Worm (Caenorhabditis elegans) whole organism, late embryonic: ENCODE measurements around the gene M199.134.

Experiments used
- F13H6.1 ChIP-seq: sonication (generic microtip); optimal IDR thresholded peaks from 2 replicates; lab custom pipeline; 2016; ENCODE audit warnings: missing genetic modification characterization, missing compliant biosample characterization
- K02D7.2 ChIP-seq: sonication (generic microtip); optimal IDR thresholded peaks from 2 replicates; lab custom pipeline; 2017; ENCODE audit warnings: mild to moderate bottlenecking, missing genetic modification characterization, missing compliant biosample characterization
- K09A11.1 ChIP-seq: sonication (generic microtip); optimal IDR thresholded peaks from 2 replicates; lab custom pipeline; 2017; ENCODE audit warnings: antibody characterized with exemption, mild to moderate bottlenecking, missing genetic modification characterization, missing compliant biosample characterization; ENCODE audit not compliant: insufficient read depth
- ahr-1 ChIP-seq: sonication (generic microtip); optimal IDR thresholded peaks from 2 replicates; lab custom pipeline; 2016; ENCODE audit warnings: missing genetic modification characterization, missing compliant biosample characterization
- ceh-18 ChIP-seq: sonication (generic microtip); optimal IDR thresholded peaks from 2 replicates; lab custom pipeline; 2016; ENCODE audit warnings: missing genetic modification characterization, missing compliant biosample characterization
- ceh-19 ChIP-seq: fragments of 200-800 bp; sonication (Bioruptor generic); optimal IDR thresholded peaks from 2 replicates; lab custom pipeline; 2018; ENCODE audit warnings: mild to moderate bottlenecking, missing genetic modification characterization, missing compliant biosample characterization
- ceh-2 ChIP-seq: sonication (generic microtip); optimal IDR thresholded peaks from 2 replicates; lab custom pipeline; 2016; ENCODE audit warnings: missing genotype, missing genetic modification characterization, missing compliant biosample characterization
- ceh-30 ChIP-seq: fragments of 150-350 bp; optimal IDR thresholded peaks from 2 replicates; lab custom pipeline; 2014; ENCODE audit warnings: missing biosample characterization, missing genetic modification characterization
- ceh-31 ChIP-seq: sonication (generic microtip); optimal IDR thresholded peaks from 2 replicates; lab custom pipeline; 2016; ENCODE audit warnings: missing genetic modification characterization, missing compliant biosample characterization
- ceh-34 ChIP-seq: sonication (generic microtip); optimal IDR thresholded peaks from 2 replicates; lab custom pipeline; 2016; ENCODE audit warnings: mild to moderate bottlenecking, missing genetic modification characterization, missing compliant biosample characterization
- ceh-45 ChIP-seq: fragments of 200-800 bp; sonication (Bioruptor generic); IDR thresholded peaks from 2 replicates; pipeline ENCODE4 v1.3.6; 2022; ENCODE audit warnings: missing genetic modification reagents, missing genetic modification characterization, missing compliant biosample characterization
- ceh-6 ChIP-seq: fragments of 200-800 bp; sonication (Bioruptor generic); optimal IDR thresholded peaks from 2 replicates; lab custom pipeline; 2018; ENCODE audit warnings: mild to moderate bottlenecking, missing genetic modification characterization, missing compliant biosample characterization
- dmd-4 ChIP-seq: sonication (generic microtip); optimal IDR thresholded peaks from 2 replicates; lab custom pipeline; 2016; ENCODE audit warnings: borderline replicate concordance, missing genetic modification characterization, missing compliant biosample characterization
- elt-2 ChIP-seq: sonication (generic microtip); optimal IDR thresholded peaks from 2 replicates; lab custom pipeline; 2016; ENCODE audit warnings: missing genetic modification reagents, missing genetic modification characterization, missing compliant biosample characterization
- ets-4 ChIP-seq: sonication (generic microtip); optimal IDR thresholded peaks from 2 replicates; lab custom pipeline; 2016; ENCODE audit warnings: missing genetic modification characterization, missing compliant biosample characterization
- eyg-1 ChIP-seq: sonication (generic microtip); optimal IDR thresholded peaks from 2 replicates; lab custom pipeline; 2016; ENCODE audit warnings: missing genotype, missing genetic modification characterization, missing compliant biosample characterization
- fkh-10 ChIP-seq: fragments of 150-350 bp; optimal IDR thresholded peaks from 2 replicates; lab custom pipeline; 2014; ENCODE audit warnings: missing biosample characterization, missing genetic modification reagents, missing genetic modification characterization
- fkh-6 ChIP-seq: sonication (generic microtip); optimal IDR thresholded peaks from 2 replicates; lab custom pipeline; 2016; ENCODE audit warnings: missing genetic modification characterization, missing compliant biosample characterization
- hlh-13 ChIP-seq: fragments of 200-800 bp; sonication (Bioruptor generic); optimal IDR thresholded peaks from 2 replicates; lab custom pipeline; 2018; ENCODE audit warnings: mild to moderate bottlenecking, missing genetic modification characterization, missing compliant biosample characterization
- hlh-30 ChIP-seq: sonication (generic microtip); optimal IDR thresholded peaks from 2 replicates; lab custom pipeline; 2017; ENCODE audit warnings: antibody characterized with exemption, missing genetic modification characterization, missing compliant biosample characterization; ENCODE audit not compliant: insufficient read depth
- hlh-6 ChIP-seq: sonication (generic microtip); optimal IDR thresholded peaks from 2 replicates; lab custom pipeline; 2016; ENCODE audit warnings: missing genotype, missing genetic modification characterization, missing compliant biosample characterization
- hlh-8 ChIP-seq: sonication (generic microtip); optimal IDR thresholded peaks from 2 replicates; lab custom pipeline; 2016; ENCODE audit warnings: missing genotype, missing genetic modification characterization, missing compliant biosample characterization
- lin-11 ChIP-seq: fragments of 200-800 bp; sonication (Bioruptor generic); optimal IDR thresholded peaks from 2 replicates; lab custom pipeline; 2018; ENCODE audit warnings: mild to moderate bottlenecking, missing genetic modification characterization, missing compliant biosample characterization
- nfya-1 ChIP-seq: sonication (generic microtip); optimal IDR thresholded peaks from 2 replicates; lab custom pipeline; 2017; ENCODE audit warnings: missing genetic modification characterization, mild to moderate bottlenecking, missing compliant biosample characterization, antibody characterized with exemption, moderate library complexity
- nhr-11 ChIP-seq: fragments of 150-350 bp; optimal IDR thresholded peaks from 2 replicates; lab custom pipeline; 2014; ENCODE audit warnings: missing biosample characterization, missing genetic modification characterization
- nhr-232 ChIP-seq: sonication (generic microtip); optimal IDR thresholded peaks from 2 replicates; lab custom pipeline; 2016; ENCODE audit warnings: missing genetic modification characterization, missing compliant biosample characterization
- npax-4 ChIP-seq: sonication (generic microtip); optimal IDR thresholded peaks from 2 replicates; lab custom pipeline; 2016; ENCODE audit warnings: missing genetic modification characterization, missing compliant biosample characterization
- odd-2 ChIP-seq: sonication (generic microtip); optimal IDR thresholded peaks from 2 replicates; lab custom pipeline; 2017; ENCODE audit warnings: antibody characterized with exemption, mild to moderate bottlenecking, missing genetic modification characterization, missing compliant biosample characterization
- pat-9 ChIP-seq: fragments of 200-800 bp; sonication (Bioruptor generic); optimal IDR thresholded peaks from 2 replicates; lab custom pipeline; 2018; ENCODE audit warnings: mild to moderate bottlenecking, missing genetic modification characterization, moderate library complexity, missing compliant biosample characterization
- pax-1 ChIP-seq: fragments of 150-350 bp; optimal IDR thresholded peaks from 2 replicates; lab custom pipeline; 2014; ENCODE audit warnings: missing biosample characterization, missing genetic modification characterization
- pha-4 ChIP-seq: fragments of 150-350 bp; optimal IDR thresholded peaks from 2 replicates; lab custom pipeline; 2018; ENCODE audit warnings: missing biosample characterization, missing genetic modification reagents, missing genetic modification characterization
- pqm-1 ChIP-seq: sonication (generic microtip); optimal IDR thresholded peaks from 2 replicates; lab custom pipeline; 2016; ENCODE audit warnings: missing genetic modification characterization, missing compliant biosample characterization
- pros-1 ChIP-seq: fragments of 150-350 bp; optimal IDR thresholded peaks from 2 replicates; lab custom pipeline; 2014; ENCODE audit warnings: missing biosample characterization, missing genetic modification reagents, missing genetic modification characterization
- ref-2 ChIP-seq: sonication (generic microtip); optimal IDR thresholded peaks from 2 replicates; lab custom pipeline; 2016; ENCODE audit warnings: missing genetic modification characterization, missing compliant biosample characterization
- sdc-2 ChIP-seq: sonication (generic microtip); optimal IDR thresholded peaks from 2 replicates; lab custom pipeline; 2016; ENCODE audit warnings: missing genotype, missing genetic modification characterization, missing compliant biosample characterization
- sox-2 ChIP-seq: fragments of 200-800 bp; sonication (Bioruptor generic); IDR thresholded peaks from 2 replicates; pipeline ENCODE4 v1.3.6; 2022; ENCODE audit warnings: missing genetic modification reagents, missing genetic modification characterization, missing compliant biosample characterization
- tbx-2 ChIP-seq: sonication (generic microtip); optimal IDR thresholded peaks from 2 replicates; lab custom pipeline; 2016; ENCODE audit warnings: missing genetic modification characterization, missing compliant biosample characterization
- zip-5 ChIP-seq: sonication (generic microtip); optimal IDR thresholded peaks from 2 replicates; lab custom pipeline; 2016; ENCODE audit warnings: missing genetic modification characterization, missing compliant biosample characterization
- ztf-16 ChIP-seq: sonication (generic microtip); optimal IDR thresholded peaks from 2 replicates; lab custom pipeline; 2017; ENCODE audit warnings: missing genetic modification characterization, missing compliant biosample characterization

M199.134 gene

ce11 chrIV:15113117-15113516, at the start of gene M199.134:
Gene M199.134, minus strand, starts transcription at chrIV:15113217.
- TF ChIP-seq ahr-1 (tag; lab: Kevin White, UChicago) = no peak
- no peak for TF ChIP-seq F13H6.1
- no peak for TF ChIP-seq nfya-1
- TF ChIP-seq sdc-2 (tag; lab: Kevin White, UChicago) = no peak
- no peak for TF ChIP-seq elt-2 (tag; lab: Kevin White, UChicago)
- no peak for TF ChIP-seq odd-2 (tag; lab: Kevin White, UChicago)
- no peak for TF ChIP-seq hlh-30 (tag; lab: Kevin White, UChicago)
- no peak for TF ChIP-seq npax-4 (tag; lab: Kevin White, UChicago)
- TF ChIP-seq K02D7.2 = no peak
- no peak for TF ChIP-seq hlh-6 (tag; lab: Kevin White, UChicago)
- no peak for TF ChIP-seq nhr-232
- no peak for TF ChIP-seq nhr-11
- TF ChIP-seq pros-1 (tag; lab: Kevin White, UChicago) = no peak
- TF ChIP-seq ceh-18 (tag; lab: Kevin White, UChicago) = no peak
- TF ChIP-seq ceh-6 (GFP tag; lab: Kevin White, UChicago) = no peak

- TF ChIP-seq ceh-30 (tag; lab: Kevin White, UChicago) (no peak), ref-2 (tag; lab: Kevin White, UChicago) (no peak), hlh-8 (tag; lab: Kevin White, UChicago) (no peak), fkh-6 (tag; lab: Kevin White, UChicago) (no peak), nhr-232 (no peak), sox-2 (no peak), dmd-4 (tag; lab: Kevin White, UChicago) (no peak), ceh-2 (tag; lab: Kevin White, UChicago) (no peak), hlh-6 (tag; lab: Kevin White, UChicago) (no peak), fkh-10 (GFP tag; lab: Kevin White, UChicago) (no peak), tbx-2 (no peak), eyg-1 (tag; lab: Kevin White, UChicago) (no peak), ceh-19 (GFP tag; lab: Kevin White, UChicago) (no peak), ceh-34 (tag; lab: Kevin White, UChicago) (no peak), pqm-1 (tag; lab: Kevin White, UChicago) (no peak), ztf-16 (tag; lab: Kevin White, UChicago) (no peak), ahr-1 (tag; lab: Kevin White, UChicago) (no peak)
- TF ChIP-seq, all 69 proteins: peak for 0
Observed at ce11 chrIV:15147104-15147503, 34.1 kb upstream of the M199.134 start, which contains the start of gene str-78. Gene str-78, minus strand, starts transcription at chrIV:15147204.

DNA sequence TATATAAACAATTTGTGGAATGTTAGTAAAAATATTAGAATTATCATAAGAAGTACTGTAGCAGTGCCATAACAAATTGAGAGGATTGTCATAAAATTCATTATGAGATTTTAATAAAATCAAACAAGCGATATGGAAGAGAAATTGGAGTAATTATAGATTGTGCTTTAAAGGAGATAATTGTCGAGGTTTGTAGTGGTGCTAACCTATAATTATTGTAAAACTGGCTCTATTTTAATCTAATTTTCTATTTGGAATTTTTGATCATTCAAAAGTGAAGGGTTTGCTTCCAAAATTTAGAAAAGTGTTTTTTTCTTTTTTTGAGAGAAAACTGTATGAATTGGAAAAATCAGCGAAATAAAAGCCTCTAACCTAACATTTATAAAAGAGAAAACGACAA, 27.8 kb upstream of the M199.134 start, which contains the start of gene srg-51:
TSS of gene srg-51 (minus strand) at position 101 of the 400 bp plus-strand sequence.
- no peak for TF ChIP-seq ceh-30 (tag; lab: Kevin White, UChicago)
- TF ChIP-seq ets-4 (tag; lab: Kevin White, UChicago) = no peak
- no peak for TF ChIP-seq zip-5 (tag; lab: Kevin White, UChicago)
- no peak for TF ChIP-seq hlh-30 (tag; lab: Kevin White, UChicago)
- no peak for TF ChIP-seq eyg-1 (tag; lab: Kevin White, UChicago)
- no peak for TF ChIP-seq pat-9
- TF ChIP-seq ceh-31 (tag; lab: Kevin White, UChicago) = no peak
- no peak for TF ChIP-seq elt-2 (tag; lab: Kevin White, UChicago)
- TF ChIP-seq K09A11.1 = no peak
- no peak for TF ChIP-seq ceh-19 (GFP tag; lab: Kevin White, UChicago)
- no peak for TF ChIP-seq lin-11 (tag; lab: Kevin White, UChicago)
- TF ChIP-seq pax-1 (tag; lab: Kevin White, UChicago) = no peak
- no peak for TF ChIP-seq hlh-13 (GFP tag; lab: Kevin White, UChicago)
- no peak for TF ChIP-seq ceh-45
- no peak for TF ChIP-seq pha-4 (tag; lab: Kevin White, UChicago)
- no peak for TF ChIP-seq hlh-6 (tag; lab: Kevin White, UChicago)
